Worm (Caenorhabditis elegans): ENCODE data around the gene C48B4.8.

C48B4.8 gene

DNA sequence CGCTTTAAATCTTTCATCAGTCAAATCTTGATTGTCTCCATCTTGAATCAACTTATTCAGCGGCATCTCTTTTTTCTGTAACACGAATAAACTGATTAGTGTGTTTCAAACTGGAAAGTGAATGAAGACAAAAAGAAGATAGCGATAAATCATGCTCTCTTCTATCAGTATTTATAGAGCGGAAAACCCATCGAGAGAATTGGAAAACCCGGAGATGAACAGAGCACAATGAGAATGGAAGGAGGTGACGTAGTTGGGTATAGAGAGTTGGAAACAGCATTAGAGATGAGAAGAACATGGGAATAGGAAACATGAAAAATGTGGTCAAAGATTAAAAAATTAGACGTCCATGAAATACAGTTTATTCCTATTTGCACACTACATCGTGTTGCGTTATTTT lies 31.1 kb upstream of the C48B4.8 start, which contains the start of gene acox-1.5:
Gene acox-1.5 (minus strand): TSS at position 75 of the 400 bp plus-strand sequence.
- TF ChIP-seq pha-4 (tag; optimal IDR thresholded peaks at IDR 0.05) (no peak), zip-8 (tag; optimal IDR thresholded peaks at IDR 0.05) (no peak), unc-120 (tag; optimal IDR thresholded peaks at IDR 0.05; ENCODE audit: poor library complexity, severe bottlenecking) (no peak), elt-1 (tag; optimal IDR thresholded peaks at IDR 0.05; ENCODE audit: borderline replicate concordance, insufficient read depth) (no peak), ztf-11 (tag; optimal IDR thresholded peaks at IDR 0.05) (no peak), ceh-43 (GFP tag; optimal IDR thresholded peaks at IDR 0.05) (no peak), snpc-4 (tag; optimal IDR thresholded peaks at IDR 0.05) (no peak), ces-1 (GFP tag; optimal IDR thresholded peaks at IDR 0.05) (no peak), lsy-2 (tag; optimal IDR thresholded peaks at IDR 0.05) (no peak), unc-62 (GFP tag; optimal IDR thresholded peaks at IDR 0.05) (no peak)

- TF ChIP-seq mep-1 (tag; optimal IDR thresholded peaks at IDR 0.05) (no peak), elt-1 (tag; optimal IDR thresholded peaks at IDR 0.05; ENCODE audit: borderline replicate concordance, insufficient read depth) (no peak), zip-8 (tag; optimal IDR thresholded peaks at IDR 0.05) (no peak), nhr-28 (tag; optimal IDR thresholded peaks at IDR 0.05) (no peak), elt-3 (tag; optimal IDR thresholded peaks at IDR 0.05) (no peak), ceh-39 (tag; optimal IDR thresholded peaks at IDR 0.05) (no peak), M03D4.4 (tag; optimal IDR thresholded peaks at IDR 0.05) (no peak), pha-4 (tag; optimal IDR thresholded peaks at IDR 0.05) (no peak), sptf-1 (tag; optimal IDR thresholded peaks at IDR 0.05) (no peak), nhr-12 (tag; optimal IDR thresholded peaks at IDR 0.05) (no peak), mls-2 (tag; optimal IDR thresholded peaks at IDR 0.05) (no peak), ceh-43 (GFP tag; optimal IDR thresholded peaks at IDR 0.05) (no peak), lin-13 (tag; optimal IDR thresholded peaks at IDR 0.05) (no peak), unc-120 (tag; optimal IDR thresholded peaks at IDR 0.05; ENCODE audit: poor library complexity, severe bottlenecking) (no peak), drap-1 (GFP tag; optimal IDR thresholded peaks at IDR 0.05) (no peak), sem-2 (GFP tag; optimal IDR thresholded peaks at IDR 0.05) (no peak), nhr-76 (tag; optimal IDR thresholded peaks at IDR 0.05) (no peak), ztf-11 (tag; optimal IDR thresholded peaks at IDR 0.05) (no peak), cnd-1 (tag; optimal IDR thresholded peaks at IDR 0.05) (no peak)
Measured at ce11 chrIII:9590212-9590611, 29.2 kb upstream of the C48B4.8 start.

- TF ChIP-seq nhr-237 (tag; optimal IDR thresholded peaks at IDR 0.05), result no peak
- no peak for TF ChIP-seq elt-1 (tag; optimal IDR thresholded peaks at IDR 0.05; ENCODE audit: borderline replicate concordance, insufficient read depth)
- TF ChIP-seq nhr-12 (tag; optimal IDR thresholded peaks at IDR 0.05), result no peak
- TF ChIP-seq blmp-1 (tag; optimal IDR thresholded peaks at IDR 0.05), result no peak
- peak; percentile 98 for TF ChIP-seq ces-1 (GFP tag; optimal IDR thresholded peaks at IDR 0.05)
- no peak for TF ChIP-seq unc-120 (tag; optimal IDR thresholded peaks at IDR 0.05; ENCODE audit: poor library complexity, severe bottlenecking)
- TF ChIP-seq hlh-1 (tag; optimal IDR thresholded peaks at IDR 0.05), result no peak
Measured at ce11 chrIII:9585314-9585713, 24.3 kb upstream of the C48B4.8 start.

DNA sequence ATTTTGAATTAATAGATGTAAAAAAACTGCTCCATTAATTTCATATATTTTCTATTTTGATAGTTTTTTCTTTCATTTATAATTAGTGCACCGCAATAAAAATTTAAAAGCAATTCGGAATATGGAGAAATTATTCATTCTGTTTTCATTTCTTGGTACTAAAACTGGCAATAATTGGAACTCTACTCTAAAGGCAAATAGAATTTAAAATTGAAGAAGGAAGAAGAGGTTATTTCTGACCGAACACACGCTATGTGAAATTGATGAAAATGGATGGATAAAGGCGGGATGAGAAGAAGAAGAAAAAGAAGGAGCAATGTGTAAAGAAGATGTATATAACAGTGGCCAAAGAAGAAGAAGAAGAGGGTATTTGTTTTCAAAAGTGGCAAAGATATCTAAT lies 22.2 kb upstream of the C48B4.8 start:
- no peak for TF ChIP-seq mab-5 (tag; optimal IDR thresholded peaks at IDR 0.05)
- no peak for TF ChIP-seq nhr-28 (tag; optimal IDR thresholded peaks at IDR 0.05)
- no peak for TF ChIP-seq tbx-8 (GFP tag; optimal IDR thresholded peaks at IDR 0.05)
- TF ChIP-seq ces-1 (GFP tag; optimal IDR thresholded peaks at IDR 0.05), result peak; percentile 89

ce11 chrIII:9582240-9582639 lies 21.2 kb upstream of the C48B4.8 start, which contains the start of gene C48B4.3:
TSS of gene C48B4.3 (minus strand) at chrIII:9582388.
- TF ChIP-seq elt-1 (tag; optimal IDR thresholded peaks at IDR 0.05; ENCODE audit: borderline replicate concordance, insufficient read depth) (no peak), tbx-8 (GFP tag; optimal IDR thresholded peaks at IDR 0.05) (no peak), hlh-1 (tag; optimal IDR thresholded peaks at IDR 0.05) (no peak), drap-1 (GFP tag; optimal IDR thresholded peaks at IDR 0.05) (no peak), bed-3 (GFP tag; optimal IDR thresholded peaks at IDR 0.05) (no peak), mab-5 (tag; optimal IDR thresholded peaks at IDR 0.05) (no peak), nhr-12 (tag; optimal IDR thresholded peaks at IDR 0.05) (no peak), ceh-43 (GFP tag; optimal IDR thresholded peaks at IDR 0.05) (no peak), lin-13 (tag; optimal IDR thresholded peaks at IDR 0.05) (no peak), nhr-2 (tag; optimal IDR thresholded peaks at IDR 0.05) (no peak), zip-8 (tag; optimal IDR thresholded peaks at IDR 0.05) (no peak), unc-39 (tag; optimal IDR thresholded peaks at IDR 0.05) (no peak), unc-62 (GFP tag; optimal IDR thresholded peaks at IDR 0.05) (no peak), nhr-76 (tag; optimal IDR thresholded peaks at IDR 0.05) (no peak)
